Fruit fly (Drosophila melanogaster): ENCODE data around the gene CG8534.

dm6 chr3R:9793018-9793417, 19.5 kb upstream of the CG8534 start, which contains the start of gene CG8516:
- no peak for TF ChIP-seq rgr (GFP tag; optimal IDR thresholded peaks at IDR 0.05)
- TF ChIP-seq OdsH (GFP tag; optimal IDR thresholded peaks at IDR 0.05), result no peak
- TF ChIP-seq dmrt93B (GFP tag; optimal IDR thresholded peaks at IDR 0.05), result no peak
- TF ChIP-seq sage (GFP tag; optimal IDR thresholded peaks at IDR 0.05), result no peak
- TF ChIP-seq Rel (GFP tag; optimal IDR thresholded peaks at IDR 0.05), result no peak
- peak; percentile 41 for TF ChIP-seq Rel (tag; optimal IDR thresholded peaks at IDR 0.05)
- TF ChIP-seq ey (GFP tag; optimal IDR thresholded peaks at IDR 0.05), result no peak

Measured in whole organism, wandering third instar larva.